ENCODE assay signal across 1 fruit fly cellular context in the genomic region with DNA sequence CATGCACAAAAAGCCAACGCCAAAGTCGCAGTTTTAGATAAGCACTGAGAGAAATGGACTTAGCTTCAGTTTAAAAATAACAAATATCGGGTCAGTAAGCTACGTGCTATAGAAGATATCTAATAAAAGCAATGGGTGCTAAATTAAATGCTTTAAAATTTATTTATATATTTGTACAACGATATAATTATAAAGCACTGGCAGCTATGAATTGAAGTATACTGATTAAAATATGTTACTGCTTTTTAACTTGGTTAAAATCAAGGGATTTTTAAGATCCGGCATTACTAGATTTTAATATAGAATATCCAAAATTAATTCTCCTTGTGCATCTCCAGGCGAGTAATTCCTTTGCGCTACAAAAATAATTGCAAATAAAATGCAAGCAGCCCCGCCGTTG.
A peak's percentile ranks its signal among the peaks of the same experiment; 100 is the strongest.
TF ChIP-seq lines count a peak whose summit lies in the region.

No protein-coding gene starts in this region.

TF ChIP-seq in whole organism, prepupa, 60 proteins besides CTCF, POLR2A, EP300 and RAD21 (continued from another document):
- TF ChIP-seq Ets96B (tag; optimal IDR thresholded peaks at IDR 0.05; lab: Kevin White, UChicago) (peak; percentile 37), CG10631 (GFP tag; optimal IDR thresholded peaks at IDR 0.05; lab: Kevin White, UChicago) (peak; percentile 74), net (GFP tag; optimal IDR thresholded peaks at IDR 0.05; lab: Kevin White, UChicago) (peak; percentile 54), CG32006 (GFP tag; optimal IDR thresholded peaks at IDR 0.05; lab: Kevin White, UChicago) (peak; percentile 88), Sox102F (GFP tag; optimal IDR thresholded peaks at IDR 0.05; lab: Kevin White, UChicago) (no peak), svp (GFP tag; lab: Kevin White, UChicago) (no peak), CG11762 (GFP tag; optimal IDR thresholded peaks at IDR 0.05; lab: Kevin White, UChicago; ENCODE audit: insufficient read depth) (peak; percentile 37), ss (GFP tag; optimal IDR thresholded peaks at IDR 0.05; lab: Kevin White, UChicago) (peak in 1 of 2 experiments; percentile 25), CG15336 (GFP tag; IDR thresholded peaks at IDR 0.05; lab: Robert Waterston, UW) (peak; percentile 82), dac (GFP tag; optimal IDR thresholded peaks at IDR 0.05; lab: Kevin White, UChicago) (peak; percentile 14), CG6854 (GFP tag; optimal IDR thresholded peaks at IDR 0.05; lab: Kevin White, UChicago) (no peak), salr (GFP tag; optimal IDR thresholded peaks at IDR 0.05; lab: Kevin White, UChicago) (peak in 1 of 2 experiments; percentile 84), acj6 (GFP tag; optimal IDR thresholded peaks at IDR 0.05; lab: Kevin White, UChicago) (peak; percentile 56), CG16779 (tag; optimal IDR thresholded peaks at IDR 0.05; lab: Kevin White, UChicago) (peak; percentile 19)
